Worm (Caenorhabditis elegans): ENCODE results near the gene col-167.

- TF ChIP-seq lin-13 (GFP tag; optimal IDR thresholded peaks at IDR 0.05) (no peak), nhr-11 (tag; optimal IDR thresholded peaks at IDR 0.05) (no peak), lsy-2 (tag; optimal IDR thresholded peaks at IDR 0.05) (no peak), unc-39 (tag; optimal IDR thresholded peaks at IDR 0.05) (no peak)
Observed at ce11 chrX:6357772-6358171, 34.5 kb downstream of the col-167 start, which contains the start of gene C03B1.10.
